Worm (Caenorhabditis elegans) whole organism, L2 larva: ENCODE measurements around the gene C10G8.3.

Experiments used
- ceh-82 ChIP-seq: fragments of 150-350 bp; optimal IDR thresholded peaks from 2 replicates; lab custom pipeline; 2014; ENCODE audit warnings: missing biosample characterization, missing genetic modification characterization
- lsy-2 ChIP-seq, 2 experiments: fragments of 150-350 bp in 1 of 2; sonication (generic microtip) in 1 of 2; optimal IDR thresholded peaks; 2 replicates each; lab custom pipeline; 2014 to 2017; ENCODE audit warnings: missing biosample characterization in 2 of 2, missing genetic modification characterization in 2 of 2
- sem-4 ChIP-seq: fragments of 150-350 bp; optimal IDR thresholded peaks from 2 replicates; lab custom pipeline; 2014; ENCODE audit warnings: missing biosample characterization, missing genetic modification reagents, missing genetic modification characterization
- unc-39 ChIP-seq: fragments of 150-350 bp; optimal IDR thresholded peaks from 2 replicates; lab custom pipeline; 2014; ENCODE audit warnings: missing biosample characterization, missing genetic modification characterization

ce11 chrV:5358772-5359171, 46.2 kb downstream of the C10G8.3 start, which contains the start of gene nhr-216:
- TF ChIP-seq sem-4, result no peak
- TF ChIP-seq ceh-82 (tag; lab: Kevin White, UChicago), result no peak
- no peak for TF ChIP-seq lsy-2 (tag; optimal IDR thresholded peaks at IDR 0.05; lab: Kevin White, UChicago)
- no peak for TF ChIP-seq unc-39 (tag; lab: Kevin White, UChicago)
